Worm (Caenorhabditis elegans): ENCODE results near the gene mes-2.

The mes-2 gene

ce11 chrII:14365182-14365751, 18.5 kb upstream of the mes-2 start, which contains the start of gene imb-2 (continued):
- TF ChIP-seq mxl-1 (tag; optimal IDR thresholded peaks at IDR 0.05), result no peak
- TF ChIP-seq F39B2.1 (GFP tag; IDR thresholded peaks at IDR 0.05), result no peak
- TF ChIP-seq lin-35 (GFP tag; optimal IDR thresholded peaks at IDR 0.05), result peak in 1 of 3 experiments; percentile 73
- TF ChIP-seq snpc-1.1 (tag; optimal IDR thresholded peaks at IDR 0.05; ENCODE audit: insufficient read depth), result peak; percentile 1
- TF ChIP-seq hmg-1.2 (GFP tag; IDR thresholded peaks at IDR 0.05), result peak; percentile 10; the same call in 1 of the 2 replicates
- TF ChIP-seq nhr-27 (tag; optimal IDR thresholded peaks at IDR 0.05), result no peak
- peak; percentile 82 for TF ChIP-seq xnd-1 (tag; optimal IDR thresholded peaks at IDR 0.05)
- TF ChIP-seq tbx-9 (tag; optimal IDR thresholded peaks at IDR 0.05; ENCODE audit: borderline replicate concordance), result no peak
- TF ChIP-seq die-1 (tag; optimal IDR thresholded peaks at IDR 0.05), result no peak
- peak in 1 of 2 experiments; percentile 15 for TF ChIP-seq let-607 (tag; optimal IDR thresholded peaks at IDR 0.05)
- no peak for TF ChIP-seq ztf-26 (tag; optimal IDR thresholded peaks at IDR 0.05)
- no peak for TF ChIP-seq F52B5.7 (tag; optimal IDR thresholded peaks at IDR 0.05)
- no peak for TF ChIP-seq ceh-79 (tag; optimal IDR thresholded peaks at IDR 0.05)
- TF ChIP-seq tbp1 (GFP tag; optimal IDR thresholded peaks at IDR 0.05), result peak; percentile 9
- TF ChIP-seq efl-1 (GFP tag; optimal IDR thresholded peaks at IDR 0.05), result peak; percentile 40
- no peak for TF ChIP-seq hmg-20 (GFP tag; IDR thresholded peaks at IDR 0.05)
- peak; percentile 60 for TF ChIP-seq K12H6.12 (tag; optimal IDR thresholded peaks at IDR 0.05)
- TF ChIP-seq ceh-27 (GFP tag; optimal IDR thresholded peaks at IDR 0.05), result peak; percentile 12

- TF ChIP-seq ztf-28 (GFP tag; IDR thresholded peaks at IDR 0.05), result no peak
- TF ChIP-seq aptf-2 (GFP tag; conservative IDR thresholded peaks at IDR 0.05), result no peak
- no peak for TF ChIP-seq sptf-2 (GFP tag; optimal IDR thresholded peaks at IDR 0.05)
- no peak for TF ChIP-seq ama-1 (optimal IDR thresholded peaks at IDR 0.05)
- TF ChIP-seq ama-1 (GFP tag; optimal IDR thresholded peaks at IDR 0.05), result no peak
- TF ChIP-seq him-1 (tag; optimal IDR thresholded peaks at IDR 0.05), result no peak
- TF ChIP-seq nhr-179 (tag; optimal IDR thresholded peaks at IDR 0.05), result no peak
- no peak for TF ChIP-seq C17E4.6 (GFP tag; IDR thresholded peaks at IDR 0.05)
- TF ChIP-seq ztf-25 (GFP tag; IDR thresholded peaks at IDR 0.05), result no peak
- no peak for TF ChIP-seq K12H6.12 (tag; optimal IDR thresholded peaks at IDR 0.05)
- TF ChIP-seq nfya-1 (tag; optimal IDR thresholded peaks at IDR 0.05; ENCODE audit: borderline replicate concordance, insufficient read depth), result no peak
- no peak for TF ChIP-seq F57C9.4 (tag; optimal IDR thresholded peaks at IDR 0.05)
These were observed 9.2 kb upstream of the mes-2 start for ce11 chrII:14374594-14374993.

ce11 chrII:14377796-14378195, 6.0 kb upstream of the mes-2 start, which contains the start of gene acr-20:
Gene acr-20 (minus strand): TSS chrII:14377896.
- TF ChIP-seq aptf-2 (GFP tag; conservative IDR thresholded peaks at IDR 0.05), result no peak
- no peak for TF ChIP-seq cebp-2 (GFP tag; IDR thresholded peaks at IDR 0.05)
- TF ChIP-seq ztf-28 (GFP tag; IDR thresholded peaks at IDR 0.05), result no peak
- TF ChIP-seq madf-3 (GFP tag; IDR thresholded peaks at IDR 0.05), result no peak

ce11 chrII:14380778-14381177, 3.0 kb upstream of the mes-2 start:
- TF ChIP-seq tbx-9 (tag; optimal IDR thresholded peaks at IDR 0.05; ENCODE audit: borderline replicate concordance), result no peak
- TF ChIP-seq T26A5.8 (tag; optimal IDR thresholded peaks at IDR 0.05), result no peak
- no peak for TF ChIP-seq F39B2.1 (GFP tag; IDR thresholded peaks at IDR 0.05)
- no peak for TF ChIP-seq cebp-2 (GFP tag; IDR thresholded peaks at IDR 0.05)
- no peak for TF ChIP-seq ets-4 (GFP tag; optimal IDR thresholded peaks at IDR 0.05)
- no peak for TF ChIP-seq Y67H2A.10 (GFP tag; conservative IDR thresholded peaks at IDR 0.05)
- no peak for TF ChIP-seq tlf-1 (GFP tag; optimal IDR thresholded peaks at IDR 0.05)
- TF ChIP-seq let-526 (GFP tag; IDR thresholded peaks at IDR 0.05), result no peak
- no peak for TF ChIP-seq nhr-80 (tag; optimal IDR thresholded peaks at IDR 0.05)
